Fruit fly (Drosophila melanogaster): ENCODE results near the gene Ten-a.

Gene Ten-a

dm6 chrX:12073637-12074036 lies 30.1 kb downstream of the Ten-a start (continued):
- TF ChIP-seq Antp (GFP tag; optimal IDR thresholded peaks at IDR 0.05): no peak
- TF ChIP-seq oc (tag; optimal IDR thresholded peaks at IDR 0.05): no peak
- no peak for TF ChIP-seq CG2889 (GFP tag; IDR thresholded peaks at IDR 0.05)
- no peak for TF ChIP-seq chm (GFP tag; IDR thresholded peaks at IDR 0.05)
- TF ChIP-seq CG31365 (tag; optimal IDR thresholded peaks at IDR 0.05): no peak
- 0 out of 2 replicates have a peak, but pooled peaks have one; percentile 20 for TF ChIP-seq Rfx (GFP tag; IDR thresholded peaks at IDR 0.05)
- no peak for TF ChIP-seq ci (GFP tag; IDR thresholded peaks at IDR 0.05)
- no peak for TF ChIP-seq Nf-YA (GFP tag; IDR thresholded peaks at IDR 0.05)
- no peak for TF ChIP-seq gcm2 (GFP tag; optimal IDR thresholded peaks at IDR 0.05)
- no peak for TF ChIP-seq CG9609 (GFP tag; optimal IDR thresholded peaks at IDR 0.05)
- TF ChIP-seq fd96Cb (tag; optimal IDR thresholded peaks at IDR 0.05): peak; percentile 10
- TF ChIP-seq Hr51 (GFP tag; optimal IDR thresholded peaks at IDR 0.05): peak in 1 of 2 experiments; percentile 44
- TF ChIP-seq CG17359 (tag; optimal IDR thresholded peaks at IDR 0.05): peak; percentile 50
- no peak for TF ChIP-seq run (tag; optimal IDR thresholded peaks at IDR 0.05)
- TF ChIP-seq CG34422 (GFP tag; IDR thresholded peaks at IDR 0.05): 0 out of 3 replicates have a peak, but pooled peaks have one; percentile 18
- TF ChIP-seq NfI (GFP tag; optimal IDR thresholded peaks at IDR 0.05): peak; percentile 29
- TF ChIP-seq HLHmδ (GFP tag; optimal IDR thresholded peaks at IDR 0.05): no peak
- TF ChIP-seq Sry-β (GFP tag; optimal IDR thresholded peaks at IDR 0.05): no peak
- no peak for TF ChIP-seq CG4707 (GFP tag; optimal IDR thresholded peaks at IDR 0.05)
- TF ChIP-seq ara (GFP tag; IDR thresholded peaks at IDR 0.05): no peak
- no peak for TF ChIP-seq Eip74EF (GFP tag; optimal IDR thresholded peaks at IDR 0.05)
- TF ChIP-seq kah (GFP tag; optimal IDR thresholded peaks at IDR 0.05): no peak
- no peak for TF ChIP-seq otp (GFP tag; IDR thresholded peaks at IDR 0.05)
- no peak for TF ChIP-seq Taf1 (GFP tag; IDR thresholded peaks at IDR 0.05)
- TF ChIP-seq E2f1 (GFP tag; IDR thresholded peaks at IDR 0.05): no peak
- TF ChIP-seq CG6813 (GFP tag; optimal IDR thresholded peaks at IDR 0.05): peak; percentile 12
- TF ChIP-seq br (optimal IDR thresholded peaks at IDR 0.05): no peak
- TF ChIP-seq usp (GFP tag; optimal IDR thresholded peaks at IDR 0.05): no peak
- no peak for TF ChIP-seq lov (optimal IDR thresholded peaks at IDR 0.05)
- no peak for TF ChIP-seq lov (GFP tag; IDR thresholded peaks at IDR 0.05)
- TF ChIP-seq ash1 (GFP tag; optimal IDR thresholded peaks at IDR 0.05): no peak
- no peak for TF ChIP-seq slou (GFP tag; optimal IDR thresholded peaks at IDR 0.05)
- TF ChIP-seq Hand (GFP tag; optimal IDR thresholded peaks at IDR 0.05): peak; percentile 44
- TF ChIP-seq pnt (GFP tag; optimal IDR thresholded peaks at IDR 0.05): no peak
- peak; percentile 22 for TF ChIP-seq ATbp (GFP tag; optimal IDR thresholded peaks at IDR 0.05)
- peak; percentile 16 for TF ChIP-seq CG10147 (GFP tag; optimal IDR thresholded peaks at IDR 0.05)
- TF ChIP-seq lab (GFP tag; optimal IDR thresholded peaks at IDR 0.05): peak; percentile 70
- no peak for TF ChIP-seq fd64A (GFP tag; optimal IDR thresholded peaks at IDR 0.05)
- TF ChIP-seq CG8924 (tag; optimal IDR thresholded peaks at IDR 0.05): peak; percentile 51
- TF ChIP-seq CG12236 (GFP tag; optimal IDR thresholded peaks at IDR 0.05): no peak
- peak; percentile 27; the same call in 1 of the 2 replicates for TF ChIP-seq Ptx1 (GFP tag; IDR thresholded peaks at IDR 0.05)
- TF ChIP-seq CG18599 (GFP tag; optimal IDR thresholded peaks at IDR 0.05): peak; percentile 74
- TF ChIP-seq CG8388 (GFP tag; optimal IDR thresholded peaks at IDR 0.05): peak; percentile 1
- no peak for TF ChIP-seq grn (GFP tag; optimal IDR thresholded peaks at IDR 0.05)
- TF ChIP-seq CG9876 (GFP tag; optimal IDR thresholded peaks at IDR 0.05): no peak
- no peak for TF ChIP-seq Dek (tag; optimal IDR thresholded peaks at IDR 0.05)
- TF ChIP-seq gt (GFP tag; IDR thresholded peaks at IDR 0.05): no peak
- peak; percentile 11 for TF ChIP-seq nerfin-1 (tag; optimal IDR thresholded peaks at IDR 0.05)
- peak; percentile 51 for TF ChIP-seq unpg (GFP tag; optimal IDR thresholded peaks at IDR 0.05)
- no peak for TF ChIP-seq Rx (GFP tag; IDR thresholded peaks at IDR 0.05)
- TF ChIP-seq dan (GFP tag; IDR thresholded peaks at IDR 0.05): no peak
